Fruit fly (Drosophila melanogaster) whole organism, prepupa: Measurements from ENCODE around the gene CG7840.

Source experiments
- Blimp-1 ChIP-seq: fragments of 200-800 bp; sonication (Bioruptor generic); optimal IDR thresholded peaks from 3 replicates; lab custom pipeline; 2017; ENCODE audit warnings: missing biosample characterization, missing genetic modification characterization, mild to moderate bottlenecking, moderate library complexity, missing genetic modification reagents
- CG10669 ChIP-seq: fragments of 200-800 bp; sonication (Bioruptor generic); optimal IDR thresholded peaks from 3 replicates; lab custom pipeline; 2018; ENCODE audit warnings: missing biosample characterization, mild to moderate bottlenecking, missing genetic modification characterization, moderate library complexity
- CG15336 ChIP-seq: fragments of 200-800 bp; sonication (Bioruptor generic); IDR thresholded peaks from 2 replicates; pipeline ENCODE4 v1.3.6; 2022; ENCODE audit warnings: missing biosample characterization, missing genetic modification characterization
- CG16779 ChIP-seq: fragments of 200-800 bp; sonication (Bioruptor generic); optimal IDR thresholded peaks from 3 replicates; lab custom pipeline; 2017; ENCODE audit warnings: missing biosample characterization, mild to moderate bottlenecking, missing genetic modification characterization
- CG3032 ChIP-seq: fragments of 200-800 bp; optimal IDR thresholded peaks from 2 replicates; lab custom pipeline; 2019; ENCODE audit warnings: missing biosample characterization, mild to moderate bottlenecking, missing genetic modification characterization, moderate library complexity
- CG32006 ChIP-seq: fragments of 200-800 bp; sonication (Bioruptor generic); optimal IDR thresholded peaks from 3 replicates; lab custom pipeline; 2017; ENCODE audit warnings: missing biosample characterization, mild to moderate bottlenecking, missing genetic modification characterization
- CG3919 ChIP-seq: fragments of 200-800 bp; sonication (Bioruptor generic); optimal IDR thresholded peaks from 3 replicates; lab custom pipeline; 2016; ENCODE audit warnings: missing biosample characterization, missing genetic modification characterization
- CG4318 ChIP-seq: fragments of 200-800 bp; sonication (Bioruptor generic); optimal IDR thresholded peaks from 3 replicates; lab custom pipeline; 2017; ENCODE audit warnings: missing biosample characterization, mild to moderate bottlenecking, missing genetic modification characterization
- CG6163 ChIP-seq: fragments of 200-800 bp; sonication (Bioruptor generic); IDR thresholded peaks from 3 replicates; pipeline ENCODE4 v1.3.6; 2022; ENCODE audit warnings: missing biosample characterization, missing genetic modification characterization
- CG6808 ChIP-seq: fragments of 200-800 bp; sonication (Bioruptor generic); optimal IDR thresholded peaks from 3 replicates; lab custom pipeline; 2017; ENCODE audit warnings: missing biosample characterization, missing genetic modification characterization, mild to moderate bottlenecking, moderate library complexity, missing genetic modification reagents
- CG8119 ChIP-seq: fragments of 200-800 bp; sonication (Bioruptor generic); IDR thresholded peaks from 3 replicates; pipeline ENCODE4 v1.3.6; 2022; ENCODE audit warnings: missing biosample characterization, missing genetic modification characterization
- CG8632 ChIP-seq: fragments of 200-800 bp; sonication (Bioruptor generic); optimal IDR thresholded peaks from 3 replicates; lab custom pipeline; 2016; ENCODE audit warnings: missing biosample characterization, missing genetic modification characterization
- CG9139 ChIP-seq: fragments of 200-800 bp; sonication (Bioruptor generic); optimal IDR thresholded peaks from 3 replicates; lab custom pipeline; 2017; ENCODE audit warnings: missing biosample characterization, mild to moderate bottlenecking, missing genetic modification characterization
- Eip78C ChIP-seq: fragments of 200-800 bp; sonication (Bioruptor generic); peaks from one replicate; lab custom pipeline; 2016; ENCODE audit warnings: missing biosample characterization, missing genetic modification characterization
- Gug ChIP-seq: fragments of 200-800 bp; sonication (Bioruptor generic); IDR thresholded peaks from 2 replicates; pipeline ENCODE4 v1.3.6; 2022; ENCODE audit warnings: missing biosample characterization, missing genetic modification characterization
- Hr38 ChIP-seq: sonication (Bioruptor generic); optimal IDR thresholded peaks from 2 replicates; lab custom pipeline; 2016; ENCODE audit warnings: missing biosample characterization, missing genetic modification characterization
- Hr39 ChIP-seq: fragments of 200-800 bp; sonication (Bioruptor generic); optimal IDR thresholded peaks from 2 replicates; lab custom pipeline; 2016; ENCODE audit warnings: missing biosample characterization, missing genetic modification characterization
- Hr4 ChIP-seq: fragments of 200-800 bp; sonication (Bioruptor generic); optimal IDR thresholded peaks from 3 replicates; lab custom pipeline; 2016; ENCODE audit warnings: missing biosample characterization, missing genetic modification characterization
- Met ChIP-seq: fragments of 200-800 bp; sonication (Bioruptor generic); optimal IDR thresholded peaks from 3 replicates; lab custom pipeline; 2016; ENCODE audit warnings: missing biosample characterization, missing genetic modification characterization
- OdsH ChIP-seq: fragments of 200-800 bp; sonication (Bioruptor generic); optimal IDR thresholded peaks from 3 replicates; lab custom pipeline; 2016; ENCODE audit warnings: missing biosample characterization, missing genetic modification characterization
- Smox ChIP-seq: fragments of 200-800 bp; sonication (Bioruptor generic); optimal IDR thresholded peaks from 3 replicates; lab custom pipeline; 2016; ENCODE audit warnings: missing biosample characterization, missing genetic modification characterization
- Sox14 ChIP-seq: fragments of 200-800 bp; sonication (Bioruptor generic); optimal IDR thresholded peaks from 3 replicates; lab custom pipeline; 2016; ENCODE audit warnings: missing biosample characterization, missing genetic modification characterization
- Sox15 ChIP-seq: fragments of 200-800 bp; sonication (Bioruptor generic); optimal IDR thresholded peaks from 3 replicates; lab custom pipeline; 2016; ENCODE audit warnings: missing biosample characterization, missing genetic modification characterization
- cyc ChIP-seq: fragments of 200-800 bp; sonication (Bioruptor generic); optimal IDR thresholded peaks from 3 replicates; lab custom pipeline; 2016; ENCODE audit warnings: missing biosample characterization, missing genetic modification characterization
- dsx ChIP-seq: fragments of 200-800 bp; optimal IDR thresholded peaks from 3 replicates; lab custom pipeline; 2019; ENCODE audit warnings: missing biosample characterization, mild to moderate bottlenecking, missing genetic modification characterization, moderate library complexity; ENCODE audit not compliant: poor library complexity, severe bottlenecking
- eg ChIP-seq: fragments of 200-800 bp; sonication (Bioruptor generic); IDR thresholded peaks from 3 replicates; pipeline ENCODE4 v1.3.6; 2022; ENCODE audit warnings: missing biosample characterization, missing genetic modification characterization
- esn ChIP-seq: fragments of 200-800 bp; sonication (Bioruptor generic); optimal IDR thresholded peaks from 2 replicates; lab custom pipeline; 2016; ENCODE audit warnings: missing biosample characterization, mild to moderate bottlenecking, missing genetic modification characterization, moderate library complexity
- fd59A ChIP-seq: fragments of 200-800 bp; sonication (Bioruptor generic); optimal IDR thresholded peaks from 2 replicates; lab custom pipeline; 2017; ENCODE audit warnings: missing biosample characterization, mild to moderate bottlenecking, missing genetic modification characterization, missing genetic modification reagents
- fkh ChIP-seq: fragments of 200-800 bp; sonication (Bioruptor generic); optimal IDR thresholded peaks from 3 replicates; lab custom pipeline; 2017; ENCODE audit warnings: missing biosample characterization, mild to moderate bottlenecking, missing genetic modification characterization, moderate library complexity
- lz ChIP-seq: fragments of 200-800 bp; sonication (Bioruptor generic); optimal IDR thresholded peaks from 3 replicates; lab custom pipeline; 2016; ENCODE audit warnings: missing biosample characterization, missing genetic modification characterization
- net ChIP-seq: fragments of 200-800 bp; sonication (Bioruptor generic); optimal IDR thresholded peaks from 3 replicates; lab custom pipeline; 2016; ENCODE audit warnings: missing biosample characterization, missing genetic modification characterization
- pdm3 ChIP-seq: fragments of 200-800 bp; sonication (Bioruptor generic); optimal IDR thresholded peaks from 3 replicates; lab custom pipeline; 2016; ENCODE audit warnings: missing biosample characterization, missing genetic modification characterization
- spab ChIP-seq: fragments of 200-800 bp; sonication (Bioruptor generic); optimal IDR thresholded peaks from 2 replicates; lab custom pipeline; 2017; ENCODE audit warnings: missing biosample characterization, mild to moderate bottlenecking, missing genetic modification characterization, missing genetic modification reagents
- svp ChIP-seq: fragments of 200-800 bp; sonication (Bioruptor generic); peaks from one replicate; lab custom pipeline; 2016; ENCODE audit warnings: missing biosample characterization, missing genetic modification characterization
- topi ChIP-seq: fragments of 200-800 bp; sonication (Bioruptor generic); optimal IDR thresholded peaks from 3 replicates; lab custom pipeline; 2016; ENCODE audit warnings: missing biosample characterization, missing genetic modification characterization
- vri ChIP-seq: fragments of 200-800 bp; sonication (Bioruptor generic); optimal IDR thresholded peaks from 3 replicates; lab custom pipeline; 2016; ENCODE audit warnings: missing biosample characterization, mild to moderate bottlenecking, missing genetic modification characterization

CG7840 gene

dm6 chr2L:8344536-8344935 lies 39.1 kb downstream of the CG7840 start:
- no peak for TF ChIP-seq CG6163 (GFP tag; lab: Robert Waterston, UW)
- peak; percentile 84 for TF ChIP-seq svp (GFP tag; lab: Kevin White, UChicago)
- TF ChIP-seq Hr38 (GFP tag; lab: Kevin White, UChicago) = no peak
- TF ChIP-seq CG15336 (GFP tag; lab: Robert Waterston, UW) = no peak
- TF ChIP-seq vri (GFP tag; lab: Kevin White, UChicago) = peak; percentile 70
- TF ChIP-seq spab = no peak

DNA sequence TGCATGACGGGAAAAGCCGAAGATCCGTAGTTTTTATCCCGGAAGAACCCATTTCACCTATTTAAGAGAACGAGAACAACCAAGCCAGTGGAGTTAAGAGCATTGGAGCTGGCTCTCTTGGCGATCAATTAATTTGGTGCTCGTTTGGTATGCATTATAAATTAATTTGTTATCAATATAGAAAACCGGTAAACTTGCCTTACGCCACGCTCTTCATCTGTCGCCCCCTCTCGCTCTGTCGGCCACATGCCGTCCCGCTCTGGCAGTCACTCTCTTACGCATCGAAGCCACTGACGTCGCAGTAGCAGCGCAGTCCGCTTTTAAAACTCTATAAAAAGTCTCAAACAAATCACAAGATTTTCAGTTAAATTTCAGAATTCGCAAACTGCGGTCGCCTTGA lies 40.9 kb downstream of the CG7840 start, which contains the start of gene CG7778:
Gene CG7778, plus strand, starts transcription at position 361 of the 400 bp plus-strand sequence.
- TF ChIP-seq Eip78C (GFP tag; lab: Kevin White, UChicago) (peak; percentile 0), Sox14 (GFP tag; lab: Kevin White, UChicago) (no peak), net (no peak), Hr39 (no peak), topi (GFP tag; lab: Kevin White, UChicago) (no peak), Sox15 (no peak)
- TF ChIP-seq, all 60 proteins: peak for 1

dm6 chr2L:8350560-8351171 lies 45.3 kb downstream of the CG7840 start:
- peak; percentile 28 for TF ChIP-seq vri (GFP tag; lab: Kevin White, UChicago)
- peak; percentile 74 for TF ChIP-seq fkh
- no peak for TF ChIP-seq CG15336 (GFP tag; lab: Robert Waterston, UW)
- TF ChIP-seq eg = no peak

dm6 chr2L:8351333-8351732 lies 45.9 kb downstream of the CG7840 start:
- TF ChIP-seq spab = no peak
- no peak for TF ChIP-seq CG4318 (GFP tag; lab: Kevin White, UChicago)
- peak; percentile 31 for TF ChIP-seq Met (GFP tag; lab: Kevin White, UChicago)
- no peak for TF ChIP-seq CG9139 (GFP tag; lab: Kevin White, UChicago)
- TF ChIP-seq dsx (GFP tag; lab: Kevin White, UChicago) = no peak
- no peak for TF ChIP-seq esn (GFP tag; lab: Kevin White, UChicago)
- no peak for TF ChIP-seq CG10669 (GFP tag; lab: Kevin White, UChicago)
- TF ChIP-seq topi (GFP tag; lab: Kevin White, UChicago) = peak; percentile 26
- TF ChIP-seq Gug (GFP tag; lab: Robert Waterston, UW) = no peak
- no peak for TF ChIP-seq CG6808
- TF ChIP-seq CG3919 (GFP tag; lab: Kevin White, UChicago) = no peak
- no peak for TF ChIP-seq vri (GFP tag; lab: Kevin White, UChicago)
- TF ChIP-seq CG8119 (GFP tag; lab: Robert Waterston, UW) = no peak
- TF ChIP-seq Blimp-1 (GFP tag; lab: Kevin White, UChicago) = no peak
- no peak for TF ChIP-seq OdsH
- no peak for TF ChIP-seq CG8632 (GFP tag; lab: Kevin White, UChicago)
- no peak for TF ChIP-seq Smox (GFP tag; lab: Kevin White, UChicago)
- TF ChIP-seq svp (GFP tag; lab: Kevin White, UChicago) = peak; percentile 51
- peak; percentile 21 for TF ChIP-seq cyc
- TF ChIP-seq pdm3 (GFP tag; lab: Kevin White, UChicago) = no peak
- TF ChIP-seq lz (GFP tag; lab: Kevin White, UChicago) = no peak
- no peak for TF ChIP-seq fkh
- no peak for TF ChIP-seq CG3032 (tag; lab: Kevin White, UChicago)
- TF ChIP-seq CG16779 (tag; lab: Kevin White, UChicago) = no peak
- no peak for TF ChIP-seq Hr39
- no peak for TF ChIP-seq fd59A (GFP tag; lab: Kevin White, UChicago)
- TF ChIP-seq Hr4 (GFP tag; lab: Kevin White, UChicago) = no peak
- no peak for TF ChIP-seq CG32006 (GFP tag; lab: Kevin White, UChicago)
